Fruit fly (Drosophila melanogaster) Kc167 (cell line): ENCODE data around the gene Rh2.

Experiments used
- Myc ChIP-seq: fragments of >200 bp; optimal IDR thresholded peaks from 2 replicates; lab custom pipeline; 2017; ENCODE audit warnings: missing external identifiers
- Sin3A ChIP-seq: fragments of >200 bp; optimal IDR thresholded peaks from 2 replicates; lab custom pipeline; 2018; ENCODE audit warnings: missing external identifiers
- h ChIP-seq: fragments of >200 bp; optimal IDR thresholded peaks from 3 replicates; lab custom pipeline; 2018; ENCODE audit warnings: missing external identifiers
- insv ChIP-seq: fragments of >200 bp; optimal IDR thresholded peaks from 3 replicates; lab custom pipeline; 2018; ENCODE audit warnings: missing external identifiers
- psq ChIP-seq: fragments of >200 bp; optimal IDR thresholded peaks from 2 replicates; lab custom pipeline; 2017; ENCODE audit warnings: missing external identifiers
- ttk ChIP-seq: sonication (Bioruptor generic); optimal IDR thresholded peaks from 2 replicates; lab custom pipeline; 2017; ENCODE audit warnings: missing external identifiers

The Rh2 gene

dm6 chr3R:18899123-18899522 is at the start of gene Rh2:
TSS of gene Rh2 (plus strand) at chr3R:18899423.
- TF ChIP-seq insv (lab: Kevin White, UChicago) (no peak), Sin3A (lab: Kevin White, UChicago) (no peak), Myc (lab: Kevin White, UChicago) (no peak), psq (no peak), ttk (lab: Kevin White, UChicago) (no peak), h (no peak)

- TF ChIP-seq psq: no peak
Observed at dm6 chr3R:18851698-18852097, 47.5 kb upstream of the Rh2 start, which contains the start of gene CG31226. TSS of gene CG31226 (minus strand) at chr3R:18851798.

DNA sequence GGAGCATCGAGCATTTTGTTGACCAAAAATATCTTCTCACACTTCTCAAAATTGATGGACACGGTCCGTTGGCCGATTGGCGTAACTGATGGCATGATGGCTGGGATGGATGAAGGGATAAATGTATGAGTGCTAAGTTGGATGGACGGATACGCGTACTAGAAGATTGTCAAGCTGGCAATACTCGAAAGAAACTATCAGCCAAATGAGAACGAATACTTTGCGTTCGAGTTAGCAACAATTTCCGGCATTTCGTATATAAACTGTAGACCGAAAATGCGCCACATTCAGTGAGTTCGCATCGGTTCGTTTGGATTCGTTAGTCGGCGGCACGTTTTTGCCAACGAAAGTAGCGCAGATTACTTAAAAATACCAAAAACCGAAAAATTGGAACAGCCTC is 24.0 kb upstream of the Rh2 start, which contains the start of gene CG14298:
TSS of gene CG14298 (plus strand) at position 301 of the 400 bp plus-strand sequence.
- TF ChIP-seq Sin3A (lab: Kevin White, UChicago): no peak
- TF ChIP-seq Myc (lab: Kevin White, UChicago): no peak

dm6 chr3R:18895227-18895626 is 4.0 kb upstream of the Rh2 start:
- no peak for TF ChIP-seq h
- TF ChIP-seq ttk (lab: Kevin White, UChicago): no peak
- no peak for TF ChIP-seq Sin3A (lab: Kevin White, UChicago)
- no peak for TF ChIP-seq Myc (lab: Kevin White, UChicago)
- TF ChIP-seq insv (lab: Kevin White, UChicago): no peak
- TF ChIP-seq psq: no peak

DNA sequence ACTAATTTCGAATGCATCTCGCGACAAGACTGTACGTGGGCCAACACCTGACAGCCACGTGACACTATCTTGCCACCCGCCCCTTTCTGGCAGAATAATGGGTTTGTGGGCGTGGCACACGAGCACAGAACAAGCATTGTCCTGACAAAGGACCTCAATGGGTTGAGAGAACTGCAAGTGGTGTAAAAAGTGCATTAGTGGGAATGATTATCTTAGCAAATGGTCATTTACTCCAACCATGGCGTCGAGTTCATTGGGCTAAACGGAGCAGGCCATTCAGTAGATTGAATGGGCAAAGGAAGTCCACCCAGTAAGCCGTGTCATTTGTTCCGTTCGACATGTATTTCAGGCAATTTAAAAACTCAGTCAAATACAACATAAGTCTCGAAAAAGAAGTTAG is 1.4 kb upstream of the Rh2 start, which contains the start of gene CG14297:
TSS of gene CG14297 (plus strand) at position 301 of the 400 bp plus-strand sequence.
- TF ChIP-seq ttk (lab: Kevin White, UChicago) (no peak), h (no peak), Sin3A (lab: Kevin White, UChicago) (no peak), psq (no peak), insv (lab: Kevin White, UChicago) (no peak), Myc (lab: Kevin White, UChicago) (no peak)

DNA sequence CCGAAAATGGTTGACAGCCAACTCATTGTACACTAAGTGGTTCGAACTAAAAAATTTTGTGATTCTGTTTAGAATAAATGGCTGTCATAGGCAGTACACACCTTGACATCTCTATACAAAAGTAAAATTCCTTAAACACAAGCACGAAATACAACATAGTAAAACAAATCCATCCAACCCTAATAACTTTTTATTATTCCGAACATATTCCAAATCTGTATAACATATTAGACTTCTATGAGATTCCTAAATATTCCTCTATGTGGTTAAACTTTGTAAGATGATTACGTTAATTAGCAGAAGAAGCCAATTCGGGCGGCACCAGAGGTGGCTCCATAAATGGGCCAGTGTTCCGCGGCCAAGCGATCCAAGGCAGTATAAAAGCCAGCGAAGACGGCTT is 2.9 kb downstream of the Rh2 start, which contains the start of gene CG14294:
TSS of gene CG14294 (minus strand) at position 101 of the 400 bp plus-strand sequence.
- no peak for TF ChIP-seq psq
- TF ChIP-seq ttk (lab: Kevin White, UChicago): no peak
- no peak for TF ChIP-seq Myc (lab: Kevin White, UChicago)
- TF ChIP-seq insv (lab: Kevin White, UChicago): no peak
- no peak for TF ChIP-seq h
- no peak for TF ChIP-seq Sin3A (lab: Kevin White, UChicago)

DNA sequence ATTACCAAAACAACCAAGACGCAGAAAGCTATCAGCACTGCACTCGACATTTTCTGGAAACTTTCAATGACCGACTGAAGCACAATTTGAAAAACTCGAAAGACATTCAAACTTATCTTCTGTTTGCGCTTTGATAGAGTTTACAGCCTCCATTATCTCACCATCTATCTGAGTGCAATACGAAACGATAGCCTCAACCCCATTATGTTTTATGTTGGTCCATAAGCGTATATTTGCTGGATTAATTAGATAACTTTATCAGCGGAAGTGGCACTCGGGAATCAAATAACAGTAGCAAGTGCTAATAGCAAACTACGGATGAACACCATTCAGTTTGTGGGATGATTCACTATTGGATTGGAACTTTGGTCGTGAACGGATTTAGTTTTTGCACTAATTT is 3.6 kb downstream of the Rh2 start, which contains the start of gene CG34284:
TSS of gene CG34284 (minus strand) at position 76 of the 400 bp plus-strand sequence.
- no peak for TF ChIP-seq insv (lab: Kevin White, UChicago)
- TF ChIP-seq psq: no peak
- no peak for TF ChIP-seq Sin3A (lab: Kevin White, UChicago)
- no peak for TF ChIP-seq h
- no peak for TF ChIP-seq ttk (lab: Kevin White, UChicago)
- no peak for TF ChIP-seq Myc (lab: Kevin White, UChicago)

DNA sequence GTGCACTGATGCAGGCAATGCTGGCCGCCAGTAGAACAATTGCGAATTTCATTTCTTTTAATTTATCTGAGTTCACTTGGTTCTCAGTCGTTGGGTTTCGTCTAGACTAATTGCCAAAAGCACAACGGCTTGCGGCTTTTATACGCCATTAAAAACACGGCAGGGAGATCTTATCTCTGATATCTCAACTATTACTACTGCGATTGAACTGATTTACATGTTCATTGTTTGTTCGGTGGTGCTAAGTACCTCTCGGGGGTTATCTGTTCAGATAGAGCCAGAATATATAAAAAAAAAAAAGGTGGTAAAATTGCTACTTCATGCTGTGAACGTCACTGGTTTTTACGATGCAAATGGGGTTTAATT is 6.3 kb downstream of the Rh2 start, which contains the start of gene CG14292:
TSS of gene CG14292 (minus strand) at position 101 of the 366 bp plus-strand sequence.
- TF ChIP-seq h (no peak), insv (lab: Kevin White, UChicago) (no peak), Sin3A (lab: Kevin White, UChicago) (no peak), ttk (lab: Kevin White, UChicago) (no peak), psq (no peak)

DNA sequence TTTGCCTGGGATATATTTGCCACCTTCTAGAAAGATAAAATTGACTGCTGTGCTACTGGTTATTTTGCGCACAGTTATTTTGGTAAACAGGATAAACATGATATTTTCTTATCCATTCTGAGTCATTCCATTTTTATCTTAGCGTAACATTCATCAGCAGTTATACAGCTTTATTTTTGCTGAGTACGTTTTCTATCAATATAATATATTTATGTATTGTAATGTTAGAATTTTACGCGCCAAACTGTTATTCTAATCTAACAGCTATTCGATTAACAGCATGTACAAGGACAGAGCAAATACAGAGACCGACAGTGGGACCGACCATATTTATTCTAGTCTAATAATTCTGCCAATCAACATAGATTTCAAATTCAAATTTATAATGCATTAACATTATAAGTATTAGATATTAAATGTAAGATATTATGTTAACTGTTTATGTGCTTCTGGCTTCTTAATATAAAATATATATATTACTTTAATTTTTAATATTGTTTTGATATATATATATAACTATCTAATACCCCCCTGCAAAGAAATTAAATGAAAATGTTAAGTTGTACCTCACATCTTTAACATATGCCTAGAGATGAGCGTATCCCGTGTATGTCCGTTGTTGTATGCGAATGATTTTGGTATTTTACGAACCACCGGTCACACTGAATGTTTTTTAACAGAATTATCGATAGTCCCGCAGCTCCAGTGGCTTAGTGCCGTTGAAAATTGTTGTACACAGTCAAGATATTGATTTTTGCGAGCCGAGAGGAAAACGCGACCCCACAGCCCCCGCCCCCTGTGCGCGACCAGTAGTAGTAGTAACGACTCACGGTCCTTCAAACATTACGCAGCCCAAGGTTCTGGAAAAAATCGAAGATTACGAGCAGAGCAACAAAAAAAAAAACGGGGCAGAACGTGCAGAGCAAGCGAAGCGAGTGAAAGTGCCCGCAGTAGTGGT is 7.0 kb downstream of the Rh2 start, which contains the start of gene EndoA:
TSS of gene EndoA (plus strand) at position 689 of the 958 bp plus-strand sequence.
- TF ChIP-seq psq (no peak), ttk (lab: Kevin White, UChicago) (no peak), insv (lab: Kevin White, UChicago) (no peak), h (no peak), Sin3A (lab: Kevin White, UChicago) (no peak), Myc (lab: Kevin White, UChicago) (no peak)

DNA sequence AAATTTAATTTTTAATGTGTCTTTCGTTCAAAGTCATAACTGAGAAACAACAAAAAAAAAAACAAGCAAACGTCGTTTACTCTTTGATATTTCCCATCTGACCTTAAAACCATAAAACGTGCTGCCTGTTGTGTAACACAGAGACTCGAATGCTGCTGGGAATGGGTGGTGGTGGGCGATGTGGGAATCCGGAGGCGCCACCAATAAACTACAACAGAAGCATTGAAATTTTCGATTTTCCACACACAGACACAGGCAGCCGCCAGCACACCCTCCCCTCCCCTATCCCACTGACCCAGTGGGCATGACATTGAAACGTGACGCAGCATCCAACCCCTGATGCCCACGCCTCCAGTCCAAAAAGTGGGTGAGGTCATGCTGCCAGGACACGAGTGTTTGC is 11.1 kb downstream of the Rh2 start:
- TF ChIP-seq h (no peak), insv (lab: Kevin White, UChicago) (no peak), ttk (lab: Kevin White, UChicago) (no peak), Myc (lab: Kevin White, UChicago) (no peak), psq (no peak), Sin3A (lab: Kevin White, UChicago) (no peak)

DNA sequence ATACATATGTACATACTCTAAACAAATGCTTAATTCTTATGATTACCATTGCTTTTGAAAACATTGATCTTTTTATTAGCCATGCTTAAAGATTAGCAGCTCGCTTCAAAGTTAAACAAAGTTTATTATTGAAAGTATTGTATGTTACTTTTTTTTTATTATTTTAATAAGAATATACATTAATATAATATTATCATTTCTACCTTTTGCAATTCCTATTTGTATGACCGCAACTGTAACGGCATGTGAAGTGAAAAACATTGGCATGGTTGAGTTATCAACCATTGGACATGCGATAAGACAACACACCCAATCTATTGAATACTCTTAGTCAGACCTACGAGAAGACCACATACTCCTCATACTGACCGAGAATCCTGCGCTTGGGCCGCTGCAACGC is 11.7 kb downstream of the Rh2 start:
- TF ChIP-seq ttk (lab: Kevin White, UChicago) (no peak), psq (no peak), Myc (lab: Kevin White, UChicago) (no peak)

DNA sequence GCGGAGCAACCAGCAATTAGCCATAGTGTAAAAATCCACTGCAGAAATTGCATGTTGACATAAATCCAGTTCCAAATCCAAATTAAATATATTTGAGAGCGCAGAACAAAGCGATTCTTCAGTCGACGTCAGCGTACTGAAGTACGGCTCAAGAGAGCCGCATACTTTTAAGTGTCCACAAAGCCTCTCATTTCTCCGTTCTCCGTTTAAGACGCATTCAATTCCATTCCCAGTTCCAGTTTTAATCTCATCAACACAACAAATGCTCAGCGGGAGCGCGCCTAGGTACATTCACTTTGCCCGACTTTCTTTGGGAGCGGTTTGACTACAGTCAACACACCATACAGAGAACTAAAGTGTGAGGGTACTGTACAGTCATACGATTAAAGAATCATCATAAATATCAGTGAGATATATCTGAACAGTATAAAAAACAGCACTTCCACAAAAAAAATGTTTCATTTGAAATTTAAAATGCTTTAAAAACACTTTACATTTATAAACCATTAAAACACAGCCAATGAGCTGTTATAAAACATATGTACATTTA is 13.6 kb downstream of the Rh2 start, which contains the start of gene Sgsh:
TSS of gene Sgsh (minus strand) at position 141 of the 550 bp plus-strand sequence.
- TF ChIP-seq psq (no peak), Sin3A (lab: Kevin White, UChicago) (no peak), insv (lab: Kevin White, UChicago) (no peak), ttk (lab: Kevin White, UChicago) (no peak), h (no peak), Myc (lab: Kevin White, UChicago) (no peak)
